Fruit fly (Drosophila melanogaster) whole organism, pupa: ENCODE measurements around the gene CG5447.

ENCODE experiments used
- CG10348 ChIP-seq: fragments of 200-800 bp; sonication (Bioruptor generic); IDR thresholded peaks from 2 replicates; pipeline ENCODE4 v1.3.6; 2022; ENCODE audit warnings: missing biosample characterization, missing genetic modification characterization
- CG12605 ChIP-seq: fragments of 200-800 bp; sonication (Bioruptor generic); IDR thresholded peaks from 2 replicates; pipeline ENCODE4 v1.3.6; 2022; ENCODE audit warnings: missing biosample characterization, missing genetic modification characterization
- CG13204 ChIP-seq: fragments of 200-800 bp; sonication (Bioruptor generic); optimal IDR thresholded peaks from 2 replicates; lab custom pipeline; 2018; ENCODE audit warnings: missing biosample characterization, mild to moderate bottlenecking, missing genetic modification characterization, moderate library complexity
- CG14655 ChIP-seq: fragments of 200-800 bp; sonication (Bioruptor generic); optimal IDR thresholded peaks from 3 replicates; lab custom pipeline; 2017; ENCODE audit warnings: mild to moderate bottlenecking, missing biosample characterization, missing genetic modification reagents, missing genetic modification characterization
- CG15710 ChIP-seq: fragments of 200-800 bp; sonication (Bioruptor generic); optimal IDR thresholded peaks from 2 replicates; lab custom pipeline; 2018; ENCODE audit warnings: missing biosample characterization, mild to moderate bottlenecking, missing genetic modification characterization, moderate library complexity
- CG17806 ChIP-seq: fragments of 200-800 bp; sonication (Bioruptor generic); optimal IDR thresholded peaks from 2 replicates; lab custom pipeline; 2018; ENCODE audit warnings: missing biosample characterization, mild to moderate bottlenecking, missing genetic modification characterization, moderate library complexity
- CG32121 ChIP-seq: fragments of 200-800 bp; sonication (Bioruptor generic); IDR thresholded peaks from 2 replicates; pipeline ENCODE4 v1.3.6; 2022; ENCODE audit warnings: missing biosample characterization, missing genetic modification characterization
- CG34367 ChIP-seq: fragments of 200-800 bp; sonication (Bioruptor generic); optimal IDR thresholded peaks from 2 replicates; lab custom pipeline; 2018; ENCODE audit warnings: missing biosample characterization, mild to moderate bottlenecking, missing genetic modification characterization
- CG4496 ChIP-seq: fragments of 200-800 bp; sonication (Bioruptor generic); IDR thresholded peaks from 3 replicates; pipeline ENCODE4 v1.3.6; 2022; ENCODE audit warnings: missing biosample characterization, missing genetic modification characterization
- CG8159 ChIP-seq: fragments of 200-800 bp; sonication (Bioruptor generic); optimal IDR thresholded peaks from 3 replicates; lab custom pipeline; 2018; ENCODE audit warnings: missing biosample characterization, mild to moderate bottlenecking, missing genetic modification characterization, moderate library complexity
- CG8301 ChIP-seq: fragments of 200-800 bp; sonication (Bioruptor generic); optimal IDR thresholded peaks from 2 replicates; lab custom pipeline; 2018; ENCODE audit warnings: missing biosample characterization, mild to moderate bottlenecking, missing genetic modification characterization
- CG9948 ChIP-seq: fragments of 200-800 bp; sonication (Bioruptor generic); optimal IDR thresholded peaks from 2 replicates; lab custom pipeline; 2018; ENCODE audit warnings: missing biosample characterization, mild to moderate bottlenecking, missing genetic modification characterization, moderate library complexity
- D1 ChIP-seq: fragments of 200-800 bp; sonication (Bioruptor generic); optimal IDR thresholded peaks from 2 replicates; lab custom pipeline; 2018; ENCODE audit warnings: missing biosample characterization, mild to moderate bottlenecking, missing genetic modification characterization, moderate library complexity
- EcR ChIP-seq: fragments of 200-800 bp; sonication (Bioruptor generic); optimal IDR thresholded peaks from 3 replicates; lab custom pipeline; 2019; ENCODE audit warnings: missing biosample characterization, missing genetic modification characterization, mild to moderate bottlenecking, moderate library complexity, missing genetic modification reagents
- Ets98B ChIP-seq: fragments of 200-800 bp; sonication (Bioruptor generic); IDR thresholded peaks from 2 replicates; pipeline ENCODE4 v1.3.6; 2022; ENCODE audit warnings: missing biosample characterization, missing genetic modification characterization
- Pif1A ChIP-seq: fragments of 200-800 bp; sonication (Bioruptor generic); optimal IDR thresholded peaks from 3 replicates; lab custom pipeline; 2016; ENCODE audit warnings: missing biosample characterization, missing genetic modification characterization
- Pif1B ChIP-seq: fragments of 200-800 bp; sonication (Bioruptor generic); optimal IDR thresholded peaks from 3 replicates; lab custom pipeline; 2016; ENCODE audit warnings: missing biosample characterization, missing genetic modification characterization
- Snoo ChIP-seq: fragments of 200-800 bp; sonication (Bioruptor generic); optimal IDR thresholded peaks from 3 replicates; lab custom pipeline; 2017; ENCODE audit warnings: missing biosample characterization, mild to moderate bottlenecking, missing genetic modification characterization, inconsistent platforms
- fd96Ca ChIP-seq: fragments of 200-800 bp; sonication (Bioruptor generic); IDR thresholded peaks from 3 replicates; pipeline ENCODE4 v1.3.6; 2022; ENCODE audit warnings: missing biosample characterization, missing genetic modification characterization
- gl ChIP-seq: fragments of 200-800 bp; sonication (Bioruptor generic); optimal IDR thresholded peaks from 2 replicates; lab custom pipeline; 2018; ENCODE audit warnings: missing biosample characterization, mild to moderate bottlenecking, missing genetic modification characterization
- rn ChIP-seq: fragments of 200-800 bp; sonication (Bioruptor generic); IDR thresholded peaks from 2 replicates; pipeline ENCODE4 v1.3.6; 2022; ENCODE audit warnings: missing biosample characterization, missing genetic modification characterization

CG5447 gene

DNA sequence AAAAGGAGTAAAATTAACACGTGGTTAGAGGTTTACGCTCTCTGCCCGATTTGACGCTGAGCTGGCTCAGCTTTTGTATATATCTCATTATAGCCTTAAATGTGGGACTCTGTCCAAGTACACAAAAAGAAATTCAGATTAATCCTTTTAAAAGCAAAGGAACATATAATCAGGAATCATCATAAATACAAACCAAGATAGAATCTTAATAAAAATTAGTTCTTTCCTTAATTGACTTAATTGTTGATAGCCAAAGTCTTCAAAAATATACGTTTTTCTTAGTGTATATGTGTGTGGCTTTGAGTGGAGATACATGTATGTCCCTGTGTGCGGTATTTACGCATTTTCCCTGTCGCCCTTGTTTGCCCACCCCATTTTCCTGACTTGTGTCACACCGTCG, 41.9 kb downstream of the CG5447 start:
- TF ChIP-seq CG12605 (GFP tag; lab: Robert Waterston, UW), result peak; percentile 37; the same call in 1 of the 2 replicates
- TF ChIP-seq CG34367 (tag; lab: Kevin White, UChicago), result no peak
- TF ChIP-seq EcR (GFP tag; lab: Kevin White, UChicago), result no peak
- 0 out of 2 replicates have a peak, but pooled peaks have one; percentile 10 for TF ChIP-seq Ets98B (GFP tag; lab: Robert Waterston, UW)
- no peak for TF ChIP-seq CG13204 (GFP tag; lab: Kevin White, UChicago)
- peak; percentile 38 for TF ChIP-seq CG15710
- TF ChIP-seq Pif1B (GFP tag; lab: Kevin White, UChicago), result no peak
- TF ChIP-seq D1, result no peak
- peak; percentile 41 for TF ChIP-seq CG8301
- no peak for TF ChIP-seq fd96Ca
- TF ChIP-seq gl (tag; lab: Kevin White, UChicago), result no peak
- TF ChIP-seq CG4496 (GFP tag; lab: Robert Waterston, UW), result peak; percentile 52; the same call in 1 of the 3 replicates
- TF ChIP-seq Pif1A (GFP tag; lab: Kevin White, UChicago), result peak; percentile 12
- TF ChIP-seq CG14655 (GFP tag; lab: Kevin White, UChicago), result peak; percentile 43
- no peak for TF ChIP-seq CG10348 (GFP tag; lab: Robert Waterston, UW)
- TF ChIP-seq CG9948 (tag; lab: Kevin White, UChicago), result peak; percentile 31
- TF ChIP-seq rn (GFP tag; lab: Robert Waterston, UW), result no peak
- TF ChIP-seq Snoo (tag; lab: Kevin White, UChicago), result no peak
- peak; percentile 49 for TF ChIP-seq CG17806 (tag; lab: Kevin White, UChicago)
- peak; percentile 61 for TF ChIP-seq CG8159
- TF ChIP-seq CG32121 (GFP tag; lab: Robert Waterston, UW), result no peak
- TF ChIP-seq, all 21 proteins: peak for 10

DNA sequence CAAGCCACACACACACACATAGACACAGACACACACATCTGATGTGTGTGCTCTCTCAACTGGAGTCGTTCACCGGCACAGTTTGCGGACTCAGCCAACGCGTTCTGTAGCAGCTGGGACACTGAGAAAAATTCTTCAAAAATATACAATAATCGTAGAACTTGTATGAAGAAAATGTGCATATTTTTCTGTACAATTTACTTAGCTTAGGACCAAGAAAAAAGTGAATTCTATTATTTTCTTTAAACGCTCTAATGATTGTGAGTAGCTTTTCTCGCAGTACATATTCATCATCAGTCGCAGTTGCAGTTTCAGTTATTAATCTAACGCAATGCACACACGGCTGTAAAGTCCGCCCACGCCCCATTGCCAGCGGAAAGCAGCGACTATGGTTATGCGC, 44.0 kb downstream of the CG5447 start:
- TF ChIP-seq CG13204 (GFP tag; lab: Kevin White, UChicago), result peak; percentile 32
- TF ChIP-seq fd96Ca, result peak; percentile 82
- TF ChIP-seq CG15710, result peak; percentile 33
- TF ChIP-seq CG34367 (tag; lab: Kevin White, UChicago), result no peak
- peak; percentile 62 for TF ChIP-seq rn (GFP tag; lab: Robert Waterston, UW)
- TF ChIP-seq D1, result no peak
- TF ChIP-seq CG10348 (GFP tag; lab: Robert Waterston, UW), result 0 out of 2 replicates have a peak, but pooled peaks have one; percentile 34
- TF ChIP-seq CG32121 (GFP tag; lab: Robert Waterston, UW), result peak; percentile 88
- peak; percentile 24 for TF ChIP-seq EcR (GFP tag; lab: Kevin White, UChicago)
- no peak for TF ChIP-seq Snoo (tag; lab: Kevin White, UChicago)
- no peak for TF ChIP-seq Pif1A (GFP tag; lab: Kevin White, UChicago)
- TF ChIP-seq CG14655 (GFP tag; lab: Kevin White, UChicago), result peak; percentile 81
- TF ChIP-seq CG17806 (tag; lab: Kevin White, UChicago), result peak; percentile 62
- peak; percentile 81 for TF ChIP-seq Ets98B (GFP tag; lab: Robert Waterston, UW)
- peak; percentile 69 for TF ChIP-seq CG8159
- TF ChIP-seq CG9948 (tag; lab: Kevin White, UChicago), result peak; percentile 42
- TF ChIP-seq CG8301, result peak; percentile 82
- TF ChIP-seq CG4496 (GFP tag; lab: Robert Waterston, UW), result peak; percentile 91
- no peak for TF ChIP-seq Pif1B (GFP tag; lab: Kevin White, UChicago)
- no peak for TF ChIP-seq gl (tag; lab: Kevin White, UChicago)
- peak; percentile 75 for TF ChIP-seq CG12605 (GFP tag; lab: Robert Waterston, UW)

DNA sequence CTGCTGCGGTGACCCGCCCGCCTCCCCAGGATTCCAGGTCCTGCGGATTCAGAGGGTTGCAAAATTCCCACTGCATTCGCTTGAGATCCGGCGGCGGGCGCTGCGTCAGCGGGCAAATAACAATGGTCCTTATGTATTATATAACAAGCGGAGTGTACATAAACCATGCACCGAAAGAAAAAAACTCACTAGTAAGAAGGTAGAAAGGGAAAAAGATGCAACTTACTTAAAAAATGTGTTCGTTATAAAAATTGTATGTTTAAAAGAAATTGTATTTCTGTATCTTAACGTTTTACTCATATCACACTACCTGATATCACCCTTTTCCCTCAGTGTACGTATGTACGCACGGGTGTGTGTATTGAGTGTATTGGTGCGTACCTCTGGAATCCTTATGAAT, 46.8 kb downstream of the CG5447 start:
- TF ChIP-seq CG13204 (GFP tag; lab: Kevin White, UChicago) (peak; percentile 65), CG12605 (GFP tag; lab: Robert Waterston, UW) (no peak), CG17806 (tag; lab: Kevin White, UChicago) (peak; percentile 58), Pif1A (GFP tag; lab: Kevin White, UChicago) (peak; percentile 61), CG32121 (GFP tag; lab: Robert Waterston, UW) (no peak), gl (tag; lab: Kevin White, UChicago) (peak; percentile 54), EcR (GFP tag; lab: Kevin White, UChicago) (no peak), CG4496 (GFP tag; lab: Robert Waterston, UW) (peak; percentile 43; the same call in 1 of the 3 replicates), Pif1B (GFP tag; lab: Kevin White, UChicago) (peak; percentile 37), rn (GFP tag; lab: Robert Waterston, UW) (no peak), CG8159 (peak; percentile 81), CG34367 (tag; lab: Kevin White, UChicago) (peak; percentile 57), CG15710 (peak; percentile 76), Ets98B (GFP tag; lab: Robert Waterston, UW) (no peak), Snoo (tag; lab: Kevin White, UChicago) (peak; percentile 61), CG14655 (GFP tag; lab: Kevin White, UChicago) (peak; percentile 38), CG10348 (GFP tag; lab: Robert Waterston, UW) (no peak), D1 (no peak), fd96Ca (no peak), CG9948 (tag; lab: Kevin White, UChicago) (peak; percentile 68), CG8301 (peak; percentile 35)
- TF ChIP-seq, all 21 proteins: peak for 13

DNA sequence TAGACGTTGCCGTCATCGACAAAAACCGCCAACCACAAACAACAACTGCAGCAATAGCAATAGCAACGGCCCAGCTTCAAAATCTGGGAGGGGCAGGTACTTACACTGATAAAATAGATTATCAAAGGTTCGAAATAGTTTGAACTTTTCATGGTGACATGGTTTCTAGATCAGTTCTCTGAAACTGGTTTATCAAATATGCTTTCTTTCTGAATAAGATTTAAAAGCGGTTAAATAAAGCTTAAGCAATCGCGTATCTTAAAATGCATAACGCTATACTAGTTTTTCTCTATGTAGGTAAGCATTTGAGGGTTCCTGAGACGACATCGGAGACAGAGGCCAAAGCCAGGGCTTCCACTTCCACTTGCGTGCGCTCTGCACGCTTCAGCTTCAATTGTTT, 48.0 kb downstream of the CG5447 start:
- peak; percentile 32; the same call in 1 of the 2 replicates for TF ChIP-seq Ets98B (GFP tag; lab: Robert Waterston, UW)
- no peak for TF ChIP-seq D1
- TF ChIP-seq CG4496 (GFP tag; lab: Robert Waterston, UW), result peak; percentile 72; the same call in 2 of the 3 replicates
- peak; percentile 59 for TF ChIP-seq CG17806 (tag; lab: Kevin White, UChicago)
- TF ChIP-seq CG10348 (GFP tag; lab: Robert Waterston, UW), result no peak
- TF ChIP-seq CG14655 (GFP tag; lab: Kevin White, UChicago), result peak; percentile 75
- TF ChIP-seq CG32121 (GFP tag; lab: Robert Waterston, UW), result peak; percentile 62
- no peak for TF ChIP-seq CG13204 (GFP tag; lab: Kevin White, UChicago)
- TF ChIP-seq fd96Ca, result peak; percentile 70; the same call in 2 of the 3 replicates
- peak; percentile 58 for TF ChIP-seq CG8159
- TF ChIP-seq gl (tag; lab: Kevin White, UChicago), result peak; percentile 3
- TF ChIP-seq CG9948 (tag; lab: Kevin White, UChicago), result peak; percentile 60
- TF ChIP-seq CG8301, result peak; percentile 68
- no peak for TF ChIP-seq EcR (GFP tag; lab: Kevin White, UChicago)
- TF ChIP-seq Pif1B (GFP tag; lab: Kevin White, UChicago), result peak; percentile 13
- peak; percentile 23; the same call in 1 of the 2 replicates for TF ChIP-seq rn (GFP tag; lab: Robert Waterston, UW)
- TF ChIP-seq CG15710, result peak; percentile 36
- no peak for TF ChIP-seq CG12605 (GFP tag; lab: Robert Waterston, UW)
- no peak for TF ChIP-seq Snoo (tag; lab: Kevin White, UChicago)
- peak; percentile 23 for TF ChIP-seq CG34367 (tag; lab: Kevin White, UChicago)
- peak; percentile 62 for TF ChIP-seq Pif1A (GFP tag; lab: Kevin White, UChicago)
